Worm (Caenorhabditis elegans) whole organism, L2 larva: ENCODE results near the gene pkc-3.
A peak's percentile ranks its signal among the peaks of the same experiment; 100 is the strongest.

Experiments used
- C34F6.9 ChIP-seq: fragments of 150-350 bp; optimal IDR thresholded peaks from 2 replicates; lab custom pipeline; 2014; ENCODE audit warnings: missing biosample characterization, missing genetic modification characterization
- F13H6.1 ChIP-seq: sonication (generic microtip); optimal IDR thresholded peaks from 2 replicates; lab custom pipeline; 2016; ENCODE audit warnings: missing genetic modification characterization, missing compliant biosample characterization
- Y55F3AM.14 ChIP-seq: fragments of 200-800 bp; sonication (Bioruptor generic); optimal IDR thresholded peaks from 2 replicates; lab custom pipeline; 2018; ENCODE audit warnings: mild to moderate bottlenecking, missing genetic modification characterization, missing compliant biosample characterization
- ZK546.5 ChIP-seq: sonication (generic microtip); optimal IDR thresholded peaks from 2 replicates; lab custom pipeline; 2017; ENCODE audit warnings: missing biosample characterization, missing genetic modification characterization
- alr-1 ChIP-seq: fragments of 150-350 bp; optimal IDR thresholded peaks from 2 replicates; lab custom pipeline; 2014; ENCODE audit warnings: missing biosample characterization, missing genetic modification characterization
- ama-1 ChIP-seq: fragments of 150-350 bp; optimal IDR thresholded peaks from 2 replicates; lab custom pipeline; 2018; ENCODE audit warnings: inconsistent platforms
- blmp-1 ChIP-seq: sonication (generic microtip); optimal IDR thresholded peaks from 2 replicates; lab custom pipeline; 2017; ENCODE audit warnings: missing genetic modification characterization, mild to moderate bottlenecking, missing compliant biosample characterization, antibody characterized with exemption, moderate library complexity; ENCODE audit not compliant: insufficient read depth
- ceh-16 ChIP-seq: fragments of 150-350 bp; optimal IDR thresholded peaks from 2 replicates; lab custom pipeline; 2014; ENCODE audit warnings: missing biosample characterization, missing genetic modification characterization
- ceh-82 ChIP-seq: fragments of 150-350 bp; optimal IDR thresholded peaks from 2 replicates; lab custom pipeline; 2014; ENCODE audit warnings: missing biosample characterization, missing genetic modification characterization
- crh-2 ChIP-seq: sonication (generic microtip); optimal IDR thresholded peaks from 2 replicates; lab custom pipeline; 2017; ENCODE audit warnings: missing biosample characterization, missing genetic modification characterization
- dmd-4 ChIP-seq: sonication (generic microtip); optimal IDR thresholded peaks from 2 replicates; lab custom pipeline; 2017; ENCODE audit warnings: missing biosample characterization, missing genetic modification characterization
- egl-27 ChIP-seq: sonication (generic microtip); optimal IDR thresholded peaks from 3 replicates; lab custom pipeline; 2017; ENCODE audit warnings: missing biosample characterization, missing genetic modification reagents, missing genetic modification characterization
- elt-1 ChIP-seq: fragments of 150-350 bp; optimal IDR thresholded peaks from 2 replicates; lab custom pipeline; 2014; ENCODE audit warnings: missing biosample characterization, missing genetic modification characterization
- elt-3 ChIP-seq: sonication (generic microtip); optimal IDR thresholded peaks from 2 replicates; lab custom pipeline; 2017; ENCODE audit warnings: missing biosample characterization, missing genetic modification characterization
- gmeb-1 ChIP-seq: fragments of 150-350 bp; optimal IDR thresholded peaks from 2 replicates; lab custom pipeline; 2014; ENCODE audit warnings: missing biosample characterization, missing genetic modification characterization
- lin-11 ChIP-seq: fragments of 150-350 bp; sonication (generic microtip); optimal IDR thresholded peaks from 2 replicates; lab custom pipeline; 2014; ENCODE audit warnings: missing biosample characterization, missing genetic modification characterization, inconsistent platforms, mixed read lengths
- lin-13 ChIP-seq: fragments of 150-350 bp; optimal IDR thresholded peaks from 2 replicates; lab custom pipeline; 2014; ENCODE audit warnings: missing biosample characterization, missing genetic modification reagents, missing genetic modification characterization
- lin-39 ChIP-seq: fragments of 150-350 bp; optimal IDR thresholded peaks from 2 replicates; lab custom pipeline; 2014; ENCODE audit warnings: missing biosample characterization, missing genetic modification reagents, missing genetic modification characterization
- lsy-2 ChIP-seq, 2 experiments: fragments of 150-350 bp in 1 of 2; sonication (generic microtip) in 1 of 2; optimal IDR thresholded peaks; 2 replicates each; lab custom pipeline; 2014 to 2017; ENCODE audit warnings: missing biosample characterization in 2 of 2, missing genetic modification characterization in 2 of 2
- mbf-1 ChIP-seq: sonication (generic microtip); optimal IDR thresholded peaks from 2 replicates; lab custom pipeline; 2017; ENCODE audit warnings: missing biosample characterization, missing genetic modification characterization
- mdl-1 ChIP-seq, 2 experiments: fragments of 150-350 bp in 1 of 2; sonication (generic microtip) in 1 of 2; optimal IDR thresholded peaks; 2 replicates each; lab custom pipeline; 2017; ENCODE audit warnings: missing biosample characterization in 2 of 2, missing genetic modification characterization in 2 of 2
- nhr-10 ChIP-seq: sonication (generic microtip); optimal IDR thresholded peaks from 2 replicates; lab custom pipeline; 2017; ENCODE audit warnings: missing biosample characterization, missing genetic modification characterization
- nhr-12 ChIP-seq: fragments of 150-350 bp; optimal IDR thresholded peaks from 2 replicates; lab custom pipeline; 2014; ENCODE audit warnings: missing biosample characterization, missing genetic modification characterization
- nhr-129 ChIP-seq: fragments of 150-350 bp; optimal IDR thresholded peaks from 2 replicates; lab custom pipeline; 2014; ENCODE audit warnings: missing biosample characterization, missing genetic modification characterization
- nhr-21 ChIP-seq: fragments of 150-350 bp; optimal IDR thresholded peaks from 2 replicates; lab custom pipeline; 2014; ENCODE audit warnings: missing biosample characterization, missing genetic modification characterization
- nhr-23 ChIP-seq: fragments of 150-350 bp; optimal IDR thresholded peaks from 2 replicates; lab custom pipeline; 2014; ENCODE audit warnings: missing biosample characterization, missing genetic modification reagents, missing genetic modification characterization
- nhr-25 ChIP-seq: fragments of 150-350 bp; sonication (generic microtip); optimal IDR thresholded peaks from 3 replicates; lab custom pipeline; 2014; ENCODE audit warnings: missing biosample characterization, missing genetic modification characterization
- nhr-77 ChIP-seq: fragments of 150-350 bp; optimal IDR thresholded peaks from 2 replicates; lab custom pipeline; 2014; ENCODE audit warnings: missing biosample characterization, missing genetic modification characterization
- peb-1 ChIP-seq: fragments of 150-350 bp; optimal IDR thresholded peaks from 2 replicates; lab custom pipeline; 2014; ENCODE audit warnings: missing biosample characterization, missing genetic modification characterization
- sem-4 ChIP-seq: fragments of 150-350 bp; optimal IDR thresholded peaks from 2 replicates; lab custom pipeline; 2014; ENCODE audit warnings: missing biosample characterization, missing genetic modification reagents, missing genetic modification characterization
- sma-3 ChIP-seq: sonication (generic microtip); optimal IDR thresholded peaks from 2 replicates; lab custom pipeline; 2016; ENCODE audit warnings: missing genetic modification reagents, missing genetic modification characterization, missing compliant biosample characterization
- sma-9 ChIP-seq, 2 experiments: fragments of 150-350 bp in 1 of 2; sonication (generic microtip) in 1 of 2; optimal IDR thresholded peaks; 2 replicates each; lab custom pipeline; 2014 to 2016; ENCODE audit warnings: missing genetic modification characterization in 2 of 2, mild to moderate bottlenecking in 1 of 2, missing biosample characterization in 1 of 2, missing compliant biosample characterization in 1 of 2, missing genetic modification reagents in 1 of 2, moderate library complexity in 1 of 2
- snpc-4 ChIP-seq: fragments of 150-350 bp; optimal IDR thresholded peaks from 2 replicates; lab custom pipeline; 2014; ENCODE audit warnings: missing biosample characterization, missing genetic modification characterization
- unc-39 ChIP-seq: fragments of 150-350 bp; optimal IDR thresholded peaks from 2 replicates; lab custom pipeline; 2014; ENCODE audit warnings: missing biosample characterization, missing genetic modification characterization
- unc-55 ChIP-seq: fragments of 150-350 bp; sonication (generic microtip); optimal IDR thresholded peaks from 3 replicates; lab custom pipeline; 2014; ENCODE audit warnings: missing biosample characterization, missing genetic modification reagents, missing genetic modification characterization
- unc-62 ChIP-seq: fragments of 150-350 bp; optimal IDR thresholded peaks from 2 replicates; lab custom pipeline; 2014; ENCODE audit warnings: missing biosample characterization, missing genetic modification reagents, missing genetic modification characterization
- zag-1 ChIP-seq: fragments of 150-350 bp; optimal IDR thresholded peaks from 2 replicates; lab custom pipeline; 2014; ENCODE audit warnings: missing biosample characterization, missing genetic modification characterization
- ztf-1 ChIP-seq: fragments of 200-800 bp; sonication (Bioruptor generic); conservative IDR thresholded peaks from 2 replicates; pipeline ENCODE4 v1.3.6; 2022; ENCODE audit warnings: missing genetic modification characterization, missing compliant biosample characterization
- ztf-4 ChIP-seq: fragments of 150-350 bp; optimal IDR thresholded peaks from 2 replicates; lab custom pipeline; 2014; ENCODE audit warnings: missing biosample characterization, missing genetic modification characterization

Gene pkc-3

ce11 chrII:5417905-5418304, 38.1 kb downstream of the pkc-3 start:
- TF ChIP-seq ZK546.5 (tag; lab: Kevin White, UChicago) (no peak), nhr-25 (no peak), Y55F3AM.14 (GFP tag; lab: Kevin White, UChicago) (no peak), nhr-12 (tag; lab: Kevin White, UChicago) (no peak), snpc-4 (tag; lab: Kevin White, UChicago) (no peak), unc-55 (GFP tag; lab: Kevin White, UChicago) (no peak)

- TF ChIP-seq egl-27 (tag; lab: Kevin White, UChicago) (no peak), ztf-1 (no peak), nhr-10 (tag; lab: Kevin White, UChicago) (no peak), ceh-82 (no peak), ceh-16 (no peak), mbf-1 (tag; lab: Kevin White, UChicago) (no peak), nhr-77 (tag; lab: Kevin White, UChicago) (no peak), lin-13 (no peak), sem-4 (tag; lab: Kevin White, UChicago) (no peak), F13H6.1 (no peak), dmd-4 (no peak), unc-62 (GFP tag; lab: Kevin White, UChicago) (no peak), unc-55 (GFP tag; lab: Kevin White, UChicago) (no peak), elt-1 (tag; lab: Kevin White, UChicago) (no peak)
These were observed 38.5 kb downstream of the pkc-3 start for ce11 chrII:5418317-5418716.

- TF ChIP-seq sem-4 (tag; lab: Kevin White, UChicago): no peak
These were observed 39.1 kb downstream of the pkc-3 start, which contains the start of gene EEED8.15 for ce11 chrII:5418929-5419328. Gene EEED8.15, plus strand, starts transcription at chrII:5419229.

ce11 chrII:5420947-5421614, 41.3 kb downstream of the pkc-3 start, which contains the start of gene tofu-6:
Gene tofu-6, plus strand, starts transcription at chrII:5421248.
- TF ChIP-seq ztf-1 (no peak), lin-39 (tag; lab: Kevin White, UChicago) (no peak), lsy-2 (tag; optimal IDR thresholded peaks at IDR 0.05; lab: Kevin White, UChicago) (peak in 1 of 2 experiments; percentile 93), C34F6.9 (tag; lab: Kevin White, UChicago) (peak; percentile 9)

- TF ChIP-seq egl-27 (tag; lab: Kevin White, UChicago) (no peak), sem-4 (tag; lab: Kevin White, UChicago) (peak; percentile 7), ZK546.5 (tag; lab: Kevin White, UChicago) (no peak), nhr-129 (tag; lab: Kevin White, UChicago) (no peak), lin-39 (tag; lab: Kevin White, UChicago) (no peak), crh-2 (no peak), unc-39 (tag; lab: Kevin White, UChicago) (no peak), nhr-25 (peak; percentile 13), mbf-1 (tag; lab: Kevin White, UChicago) (no peak), nhr-12 (tag; lab: Kevin White, UChicago) (no peak), blmp-1 (no peak), ceh-82 (no peak), ceh-16 (no peak), ztf-1 (no peak), lsy-2 (tag; optimal IDR thresholded peaks at IDR 0.05; lab: Kevin White, UChicago) (peak in 1 of 2 experiments; percentile 33), Y55F3AM.14 (GFP tag; lab: Kevin White, UChicago) (no peak), gmeb-1 (tag; lab: Kevin White, UChicago) (no peak), nhr-23 (tag; lab: Kevin White, UChicago) (no peak), C34F6.9 (tag; lab: Kevin White, UChicago) (no peak), lin-11 (tag; lab: Kevin White, UChicago) (no peak), ztf-4 (tag; lab: Kevin White, UChicago) (peak; percentile 12)
These were observed 44.0 kb downstream of the pkc-3 start, which contains the start of gene F07F6.7 for ce11 chrII:5423832-5424231. Gene F07F6.7, minus strand, starts transcription at chrII:5423858.

- TF ChIP-seq unc-55 (GFP tag; lab: Kevin White, UChicago): no peak
- no peak for TF ChIP-seq lsy-2 (tag; optimal IDR thresholded peaks at IDR 0.05; lab: Kevin White, UChicago)
- TF ChIP-seq sma-3 (GFP tag; lab: Kevin White, UChicago): no peak
- TF ChIP-seq mdl-1 (tag; optimal IDR thresholded peaks at IDR 0.05; lab: Kevin White, UChicago): no peak
- no peak for TF ChIP-seq ama-1
- TF ChIP-seq alr-1 (tag; lab: Kevin White, UChicago): no peak
- TF ChIP-seq nhr-21 (tag; lab: Kevin White, UChicago): no peak
- TF ChIP-seq sem-4 (tag; lab: Kevin White, UChicago): no peak
- no peak for TF ChIP-seq elt-3
- no peak for TF ChIP-seq zag-1 (tag; lab: Kevin White, UChicago)
- no peak for TF ChIP-seq peb-1
- TF ChIP-seq nhr-77 (tag; lab: Kevin White, UChicago): no peak
- no peak for TF ChIP-seq nhr-129 (tag; lab: Kevin White, UChicago)
- no peak for TF ChIP-seq ceh-16
- no peak for TF ChIP-seq ztf-1
- TF ChIP-seq lin-39 (tag; lab: Kevin White, UChicago): no peak
- TF ChIP-seq Y55F3AM.14 (GFP tag; lab: Kevin White, UChicago): no peak
- no peak for TF ChIP-seq gmeb-1 (tag; lab: Kevin White, UChicago)
- TF ChIP-seq sma-9 (GFP tag; optimal IDR thresholded peaks at IDR 0.05; lab: Kevin White, UChicago): no peak
- TF ChIP-seq sma-9 (tag; optimal IDR thresholded peaks at IDR 0.05; lab: Kevin White, UChicago): no peak
These were observed 45.8 kb downstream of the pkc-3 start, which contains the start of gene F07F6.8 for ce11 chrII:5425633-5426032. Gene F07F6.8, minus strand, starts transcription at chrII:5425733.
